Worm (Caenorhabditis elegans) whole organism, late embryonic: ENCODE results near the gene srlf-4.

Experiments used
- C08G9.2 ChIP-seq: sonication (generic microtip); optimal IDR thresholded peaks from 2 replicates; lab custom pipeline; 2016; ENCODE audit warnings: mild to moderate bottlenecking, missing genetic modification characterization, moderate library complexity, missing compliant biosample characterization
- K09A11.1 ChIP-seq: sonication (generic microtip); optimal IDR thresholded peaks from 2 replicates; lab custom pipeline; 2017; ENCODE audit warnings: antibody characterized with exemption, mild to moderate bottlenecking, missing genetic modification characterization, missing compliant biosample characterization; ENCODE audit not compliant: insufficient read depth
- T23F11.4 ChIP-seq: fragments of 200-800 bp; sonication (Bioruptor generic); optimal IDR thresholded peaks from 2 replicates; lab custom pipeline; 2018; ENCODE audit warnings: mild to moderate bottlenecking, missing genetic modification characterization, missing compliant biosample characterization
- Y22D7AL.16 ChIP-seq: sonication (generic microtip); optimal IDR thresholded peaks from 2 replicates; lab custom pipeline; 2016; ENCODE audit warnings: missing genetic modification characterization, missing compliant biosample characterization
- ahr-1 ChIP-seq: sonication (generic microtip); optimal IDR thresholded peaks from 2 replicates; lab custom pipeline; 2016; ENCODE audit warnings: missing genetic modification characterization, missing compliant biosample characterization
- ceh-18 ChIP-seq: sonication (generic microtip); optimal IDR thresholded peaks from 2 replicates; lab custom pipeline; 2016; ENCODE audit warnings: missing genetic modification characterization, missing compliant biosample characterization
- ceh-30 ChIP-seq: fragments of 150-350 bp; optimal IDR thresholded peaks from 2 replicates; lab custom pipeline; 2014; ENCODE audit warnings: missing biosample characterization, missing genetic modification characterization
- ceh-34 ChIP-seq: sonication (generic microtip); optimal IDR thresholded peaks from 2 replicates; lab custom pipeline; 2016; ENCODE audit warnings: mild to moderate bottlenecking, missing genetic modification characterization, missing compliant biosample characterization
- ceh-45 ChIP-seq: fragments of 200-800 bp; sonication (Bioruptor generic); IDR thresholded peaks from 2 replicates; pipeline ENCODE4 v1.3.6; 2022; ENCODE audit warnings: missing genetic modification reagents, missing genetic modification characterization, missing compliant biosample characterization
- ceh-48 ChIP-seq: sonication (generic microtip); optimal IDR thresholded peaks from 2 replicates; lab custom pipeline; 2016; ENCODE audit warnings: missing genetic modification characterization, inconsistent platforms, missing compliant biosample characterization
- dmd-4 ChIP-seq: sonication (generic microtip); optimal IDR thresholded peaks from 2 replicates; lab custom pipeline; 2016; ENCODE audit warnings: borderline replicate concordance, missing genetic modification characterization, missing compliant biosample characterization
- elt-2 ChIP-seq: sonication (generic microtip); optimal IDR thresholded peaks from 2 replicates; lab custom pipeline; 2016; ENCODE audit warnings: missing genetic modification reagents, missing genetic modification characterization, missing compliant biosample characterization
- elt-4 ChIP-seq: sonication (generic microtip); optimal IDR thresholded peaks from 2 replicates; lab custom pipeline; 2016; ENCODE audit warnings: missing genetic modification characterization, missing compliant biosample characterization
- fax-1 ChIP-seq: sonication (generic microtip); optimal IDR thresholded peaks from 2 replicates; lab custom pipeline; 2016; ENCODE audit warnings: missing genotype, missing genetic modification characterization, missing compliant biosample characterization
- fkh-10 ChIP-seq: fragments of 150-350 bp; optimal IDR thresholded peaks from 2 replicates; lab custom pipeline; 2014; ENCODE audit warnings: missing biosample characterization, missing genetic modification reagents, missing genetic modification characterization
- hlh-13 ChIP-seq: fragments of 200-800 bp; sonication (Bioruptor generic); optimal IDR thresholded peaks from 2 replicates; lab custom pipeline; 2018; ENCODE audit warnings: mild to moderate bottlenecking, missing genetic modification characterization, missing compliant biosample characterization
- hlh-30 ChIP-seq: sonication (generic microtip); optimal IDR thresholded peaks from 2 replicates; lab custom pipeline; 2017; ENCODE audit warnings: antibody characterized with exemption, missing genetic modification characterization, missing compliant biosample characterization; ENCODE audit not compliant: insufficient read depth
- hlh-8 ChIP-seq: sonication (generic microtip); optimal IDR thresholded peaks from 2 replicates; lab custom pipeline; 2016; ENCODE audit warnings: missing genotype, missing genetic modification characterization, missing compliant biosample characterization
- lim-6 ChIP-seq: sonication (generic microtip); optimal IDR thresholded peaks from 2 replicates; lab custom pipeline; 2016; ENCODE audit warnings: missing genetic modification characterization, missing compliant biosample characterization
- mec-3 ChIP-seq: sonication (generic microtip); optimal IDR thresholded peaks from 2 replicates; lab custom pipeline; 2016; ENCODE audit warnings: borderline replicate concordance, missing genetic modification characterization, missing compliant biosample characterization
- npax-4 ChIP-seq: sonication (generic microtip); optimal IDR thresholded peaks from 2 replicates; lab custom pipeline; 2016; ENCODE audit warnings: missing genetic modification characterization, missing compliant biosample characterization
- pag-3 ChIP-seq: sonication (generic microtip); optimal IDR thresholded peaks from 2 replicates; lab custom pipeline; 2016; ENCODE audit warnings: missing compliant biosample characterization, missing genetic modification characterization, borderline replicate concordance
- pqm-1 ChIP-seq: sonication (generic microtip); optimal IDR thresholded peaks from 2 replicates; lab custom pipeline; 2016; ENCODE audit warnings: missing genetic modification characterization, missing compliant biosample characterization
- pros-1 ChIP-seq: fragments of 150-350 bp; optimal IDR thresholded peaks from 2 replicates; lab custom pipeline; 2014; ENCODE audit warnings: missing biosample characterization, missing genetic modification reagents, missing genetic modification characterization
- syd-9 ChIP-seq: sonication (generic microtip); optimal IDR thresholded peaks from 2 replicates; lab custom pipeline; 2016; ENCODE audit warnings: mild to moderate bottlenecking, missing genetic modification characterization, moderate library complexity, missing compliant biosample characterization
- tbx-7 ChIP-seq: sonication (generic microtip); optimal IDR thresholded peaks from 2 replicates; lab custom pipeline; 2016; ENCODE audit warnings: missing genotype, missing genetic modification characterization, missing compliant biosample characterization
- unc-3 ChIP-seq, 2 experiments: fragments of 200-800 bp in 1 of 2; sonication (Bioruptor generic) in 1 of 2; sonication (generic microtip) in 1 of 2; conservative IDR thresholded peaks in 1 of 2; optimal IDR thresholded peaks in 1 of 2; 2 replicates each; pipeline versions ENCODE4 v1.3.6 to Lab custom; 2016 to 2022; ENCODE audit warnings: missing compliant biosample characterization in 2 of 2, missing genetic modification characterization in 2 of 2, missing genetic modification reagents in 1 of 2
- unc-86 ChIP-seq: sonication (generic microtip); optimal IDR thresholded peaks from 2 replicates; lab custom pipeline; 2016; ENCODE audit warnings: missing genetic modification characterization, missing compliant biosample characterization
- zip-5 ChIP-seq: sonication (generic microtip); optimal IDR thresholded peaks from 2 replicates; lab custom pipeline; 2016; ENCODE audit warnings: missing genetic modification characterization, missing compliant biosample characterization

Gene srlf-4

ce11 chrIV:12903687-12904086, 20.5 kb downstream of the srlf-4 start:
- TF ChIP-seq syd-9 (tag; lab: Kevin White, UChicago) (no peak), T23F11.4 (GFP tag; lab: Kevin White, UChicago) (no peak), hlh-13 (no peak), pros-1 (no peak), zip-5 (tag; lab: Kevin White, UChicago) (no peak), ceh-45 (GFP tag; lab: Robert Waterston, UW) (no peak), unc-3 (GFP tag; conservative IDR thresholded peaks at IDR 0.05; lab: Robert Waterston, UW) (no peak), unc-3 (tag; optimal IDR thresholded peaks at IDR 0.05; lab: Kevin White, UChicago) (no peak), ceh-34 (tag; lab: Kevin White, UChicago) (no peak), mec-3 (tag; lab: Kevin White, UChicago) (no peak), elt-2 (tag; lab: Kevin White, UChicago) (no peak), lim-6 (tag; lab: Kevin White, UChicago) (no peak), hlh-30 (no peak), npax-4 (tag; lab: Kevin White, UChicago) (no peak), elt-4 (tag; lab: Kevin White, UChicago) (no peak), ceh-30 (tag; lab: Kevin White, UChicago) (no peak)

ce11 chrIV:12902430-12903110, 21.7 kb downstream of the srlf-4 start, which contains the start of gene K08D8.2:
K08D8.2 (plus strand) TSS chrIV:12903060.
- TF ChIP-seq unc-86: no peak
- no peak for TF ChIP-seq fkh-10
- no peak for TF ChIP-seq ceh-48 (tag; lab: Kevin White, UChicago)
- TF ChIP-seq hlh-8 (tag; lab: Kevin White, UChicago): no peak
- no peak for TF ChIP-seq fax-1 (tag; lab: Kevin White, UChicago)
- TF ChIP-seq C08G9.2 (tag; lab: Kevin White, UChicago): no peak
- TF ChIP-seq ceh-18 (tag; lab: Kevin White, UChicago): no peak
- TF ChIP-seq elt-2 (tag; lab: Kevin White, UChicago): no peak
- no peak for TF ChIP-seq syd-9 (tag; lab: Kevin White, UChicago)
- TF ChIP-seq, all 69 proteins: peak for 0

DNA sequence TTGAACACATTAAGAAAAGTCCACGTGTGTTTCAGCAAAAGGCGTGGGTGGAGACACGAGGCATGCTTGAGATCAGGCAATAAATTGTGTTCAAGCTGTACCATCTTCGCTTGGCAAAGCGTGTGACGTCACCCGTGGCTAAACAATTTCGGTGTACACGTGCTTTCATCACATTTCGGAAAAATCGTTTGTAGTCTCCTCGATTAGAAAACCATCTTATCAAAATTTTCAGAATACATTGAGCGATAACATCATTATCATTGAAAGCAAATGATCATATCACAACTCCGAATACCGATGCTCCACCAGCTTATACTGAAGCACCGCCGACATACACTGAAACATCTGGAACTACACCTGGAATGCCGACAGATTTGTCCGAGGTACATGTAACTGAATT, 22.6 kb downstream of the srlf-4 start:
- peak; percentile 48 for TF ChIP-seq elt-2 (tag; lab: Kevin White, UChicago)
- TF ChIP-seq pqm-1 (tag; lab: Kevin White, UChicago): no peak

DNA sequence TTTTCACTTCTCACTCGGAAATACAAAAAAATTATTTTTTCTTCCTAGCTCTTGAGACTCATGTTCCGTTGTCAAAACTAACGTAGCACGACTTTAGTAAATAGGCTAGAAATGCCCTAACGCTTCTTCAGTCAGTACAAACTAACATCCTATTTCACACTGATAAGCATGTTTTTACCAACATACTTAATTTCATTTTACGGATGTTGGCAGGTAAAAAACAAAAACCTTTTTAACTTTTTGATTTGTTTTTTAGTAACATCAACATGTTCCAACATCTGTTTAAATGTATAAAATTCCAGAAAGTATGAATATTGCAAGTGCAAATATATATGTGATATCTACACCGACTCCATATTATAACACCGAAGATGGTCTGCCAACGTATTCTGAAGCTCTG, 24.0 kb downstream of the srlf-4 start, which contains the start of gene K08D8.10:
Gene K08D8.10, plus strand, starts transcription at position 301 of the 400 bp plus-strand sequence.
- TF ChIP-seq ceh-18 (tag; lab: Kevin White, UChicago) (no peak), Y22D7AL.16 (tag; lab: Kevin White, UChicago) (no peak), ahr-1 (no peak), dmd-4 (tag; lab: Kevin White, UChicago) (no peak), K09A11.1 (tag; lab: Kevin White, UChicago) (no peak)

ce11 chrIV:12899392-12899791, 24.8 kb downstream of the srlf-4 start, which contains the start of gene K08D8.9:
K08D8.9 (plus strand) TSS chrIV:12899692.
- TF ChIP-seq dmd-4 (tag; lab: Kevin White, UChicago) (no peak), hlh-30 (no peak), ceh-48 (tag; lab: Kevin White, UChicago) (no peak)

DNA sequence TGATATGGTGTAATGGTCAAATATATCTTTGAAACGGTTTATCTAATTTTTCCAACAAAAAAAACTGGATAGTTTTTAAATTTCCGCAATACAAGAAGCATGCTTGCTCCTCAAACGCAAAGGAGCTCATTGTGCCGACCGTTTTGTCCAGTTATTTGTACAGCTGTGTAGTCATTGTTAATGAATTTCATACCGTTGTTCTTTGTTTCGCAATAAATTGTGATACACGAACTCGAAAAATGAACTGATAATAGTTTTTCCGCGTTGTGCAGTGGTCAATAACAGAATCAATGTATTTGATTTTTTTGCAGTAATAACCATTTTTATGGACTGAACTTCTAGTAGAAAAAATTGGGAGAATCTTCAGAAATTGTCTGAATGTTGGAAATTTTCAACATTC, 25.4 kb downstream of the srlf-4 start:
- no peak for TF ChIP-seq unc-86
- no peak for TF ChIP-seq tbx-7 (tag; lab: Kevin White, UChicago)
- no peak for TF ChIP-seq fkh-10
- no peak for TF ChIP-seq zip-5 (tag; lab: Kevin White, UChicago)
- no peak for TF ChIP-seq pag-3 (tag; lab: Kevin White, UChicago)
